Worm (Caenorhabditis elegans) whole organism, mixed stage, embryonic: ENCODE measurements around the gene brc-1.

ENCODE experiments used
- M03D4.4 ChIP-seq: sonication (generic microtip); optimal IDR thresholded peaks from 2 replicates; lab custom pipeline; 2017; ENCODE audit warnings: mild to moderate bottlenecking, missing genetic modification characterization, missing compliant biosample characterization
- bed-3 ChIP-seq: fragments of 200-800 bp; sonication (Bioruptor generic); optimal IDR thresholded peaks from 3 replicates; lab custom pipeline; 2018; ENCODE audit warnings: mild to moderate bottlenecking, missing genetic modification characterization, moderate library complexity, missing compliant biosample characterization
- blmp-1 ChIP-seq: fragments of 150-350 bp; optimal IDR thresholded peaks from 2 replicates; lab custom pipeline; 2014; ENCODE audit warnings: missing biosample characterization, missing genetic modification characterization
- ceh-39 ChIP-seq: fragments of 150-350 bp; optimal IDR thresholded peaks from 2 replicates; lab custom pipeline; 2014; ENCODE audit warnings: missing biosample characterization, missing genetic modification characterization
- ceh-83 ChIP-seq: fragments of 200-800 bp; sonication (Bioruptor generic); optimal IDR thresholded peaks from 2 replicates; lab custom pipeline; 2018; ENCODE audit warnings: mild to moderate bottlenecking, missing genetic modification characterization, missing compliant biosample characterization
- ces-1 ChIP-seq: fragments of 150-350 bp; optimal IDR thresholded peaks from 2 replicates; lab custom pipeline; 2014; ENCODE audit warnings: missing biosample characterization, missing genetic modification reagents, missing genetic modification characterization
- cnd-1 ChIP-seq: fragments of 200-800 bp; sonication (Bioruptor generic); optimal IDR thresholded peaks from 2 replicates; lab custom pipeline; 2018; ENCODE audit warnings: mild to moderate bottlenecking, missing genetic modification characterization, missing compliant biosample characterization
- drap-1 ChIP-seq: fragments of 200-800 bp; sonication (Bioruptor generic); optimal IDR thresholded peaks from 3 replicates; lab custom pipeline; 2018; ENCODE audit warnings: mild to moderate bottlenecking, missing genetic modification characterization, missing compliant biosample characterization
- elt-1 ChIP-seq: sonication (generic microtip); optimal IDR thresholded peaks from 2 replicates; lab custom pipeline; 2017; ENCODE audit warnings: missing genetic modification characterization, mild to moderate bottlenecking, missing compliant biosample characterization, antibody characterized with exemption, moderate library complexity, borderline replicate concordance; ENCODE audit not compliant: insufficient read depth
- elt-3 ChIP-seq: fragments of 150-350 bp; optimal IDR thresholded peaks from 2 replicates; lab custom pipeline; 2014; ENCODE audit warnings: missing biosample characterization, missing genetic modification characterization
- flh-1 ChIP-seq: fragments of 200-800 bp; sonication (Bioruptor generic); optimal IDR thresholded peaks from 2 replicates; lab custom pipeline; 2018; ENCODE audit warnings: mild to moderate bottlenecking, missing genetic modification characterization, moderate library complexity, missing compliant biosample characterization
- ham-2 ChIP-seq: fragments of 200-800 bp; sonication (Bioruptor generic); optimal IDR thresholded peaks from 2 replicates; lab custom pipeline; 2018; ENCODE audit warnings: mild to moderate bottlenecking, missing genetic modification characterization, missing compliant biosample characterization
- hlh-1 ChIP-seq: fragments of 150-350 bp; optimal IDR thresholded peaks from 2 replicates; lab custom pipeline; 2014; ENCODE audit warnings: missing biosample characterization, missing genetic modification reagents, missing genetic modification characterization
- lin-13 ChIP-seq: fragments of 150-350 bp; optimal IDR thresholded peaks from 2 replicates; lab custom pipeline; 2014; ENCODE audit warnings: missing biosample characterization, missing genetic modification characterization
- lin-32 ChIP-seq: fragments of 200-800 bp; sonication (Bioruptor generic); optimal IDR thresholded peaks from 2 replicates; lab custom pipeline; 2018; ENCODE audit warnings: mild to moderate bottlenecking, missing genetic modification characterization, missing compliant biosample characterization
- mab-5 ChIP-seq: fragments of 150-350 bp; optimal IDR thresholded peaks from 2 replicates; lab custom pipeline; 2014; ENCODE audit warnings: missing biosample characterization, missing genetic modification characterization
- mep-1 ChIP-seq: fragments of 150-350 bp; optimal IDR thresholded peaks from 2 replicates; lab custom pipeline; 2017; ENCODE audit warnings: missing biosample characterization, missing genetic modification reagents, missing genetic modification characterization, inconsistent platforms
- mls-2 ChIP-seq: sonication (generic microtip); optimal IDR thresholded peaks from 2 replicates; lab custom pipeline; 2016; ENCODE audit warnings: mild to moderate bottlenecking, missing genetic modification characterization, moderate library complexity, missing compliant biosample characterization
- nhr-12 ChIP-seq: fragments of 150-350 bp; optimal IDR thresholded peaks from 2 replicates; lab custom pipeline; 2014; ENCODE audit warnings: missing biosample characterization, missing genetic modification characterization
- nhr-2 ChIP-seq: fragments of 150-350 bp; optimal IDR thresholded peaks from 2 replicates; lab custom pipeline; 2014; ENCODE audit warnings: missing biosample characterization, missing genetic modification characterization
- nhr-237 ChIP-seq: fragments of 150-350 bp; optimal IDR thresholded peaks from 2 replicates; lab custom pipeline; 2014; ENCODE audit warnings: missing biosample characterization, missing genetic modification characterization
- nhr-28 ChIP-seq: fragments of 150-350 bp; optimal IDR thresholded peaks from 2 replicates; lab custom pipeline; 2014; ENCODE audit warnings: missing biosample characterization, missing genetic modification characterization
- nhr-76 ChIP-seq: sonication (generic microtip); optimal IDR thresholded peaks from 2 replicates; lab custom pipeline; 2017; ENCODE audit warnings: missing biosample characterization, missing genetic modification characterization
- pha-4 ChIP-seq: fragments of 150-350 bp; optimal IDR thresholded peaks from 2 replicates; lab custom pipeline; 2018; ENCODE audit warnings: missing biosample characterization, missing genetic modification reagents, missing genetic modification characterization
- sem-2 ChIP-seq: fragments of 200-800 bp; sonication (Bioruptor generic); optimal IDR thresholded peaks from 2 replicates; lab custom pipeline; 2018; ENCODE audit warnings: mild to moderate bottlenecking, missing genetic modification characterization, missing compliant biosample characterization
- snpc-4 ChIP-seq: fragments of 150-350 bp; optimal IDR thresholded peaks from 2 replicates; lab custom pipeline; 2014; ENCODE audit warnings: missing biosample characterization, missing genetic modification characterization
- tbx-8 ChIP-seq: fragments of 200-800 bp; sonication (Bioruptor generic); optimal IDR thresholded peaks from 2 replicates; lab custom pipeline; 2018; ENCODE audit warnings: mild to moderate bottlenecking, missing genetic modification characterization, moderate library complexity, missing compliant biosample characterization
- unc-120 ChIP-seq: sonication (generic microtip); optimal IDR thresholded peaks from 2 replicates; lab custom pipeline; 2017; ENCODE audit warnings: missing genetic modification characterization, missing compliant biosample characterization; ENCODE audit not compliant: poor library complexity, severe bottlenecking
- unc-39 ChIP-seq: fragments of 150-350 bp; optimal IDR thresholded peaks from 2 replicates; lab custom pipeline; 2014; ENCODE audit warnings: missing biosample characterization, missing genetic modification characterization
- unc-62 ChIP-seq: fragments of 150-350 bp; optimal IDR thresholded peaks from 2 replicates; lab custom pipeline; 2014; ENCODE audit warnings: missing biosample characterization, missing genetic modification reagents, missing genetic modification characterization
- ztf-11 ChIP-seq: fragments of 150-350 bp; optimal IDR thresholded peaks from 2 replicates; lab custom pipeline; 2014; ENCODE audit warnings: missing biosample characterization, missing genetic modification characterization

brc-1 gene

ce11 chrIII:3812369-3812993 is 50.3 kb downstream of the brc-1 start:
- TF ChIP-seq mep-1 (tag; lab: Kevin White, UChicago) (no peak), ham-2 (GFP tag; lab: Kevin White, UChicago) (no peak), nhr-2 (tag; lab: Kevin White, UChicago) (no peak), ceh-39 (tag; lab: Kevin White, UChicago) (no peak), tbx-8 (no peak), cnd-1 (tag; lab: Kevin White, UChicago) (no peak), unc-39 (tag; lab: Kevin White, UChicago) (no peak), unc-62 (GFP tag; lab: Kevin White, UChicago) (no peak), flh-1 (no peak), blmp-1 (tag; lab: Kevin White, UChicago) (no peak), snpc-4 (tag; lab: Kevin White, UChicago) (no peak), drap-1 (GFP tag; lab: Kevin White, UChicago) (no peak), M03D4.4 (tag; lab: Kevin White, UChicago) (no peak), ces-1 (GFP tag; lab: Kevin White, UChicago) (no peak), unc-120 (tag; lab: Kevin White, UChicago) (no peak), mls-2 (tag; lab: Kevin White, UChicago) (no peak)

ce11 chrIII:3811375-3811924 is 51.3 kb downstream of the brc-1 start:
- TF ChIP-seq nhr-237 (tag; lab: Kevin White, UChicago) = no peak
- TF ChIP-seq flh-1 = no peak
- no peak for TF ChIP-seq nhr-2 (tag; lab: Kevin White, UChicago)
- TF ChIP-seq nhr-76 (tag; lab: Kevin White, UChicago) = no peak
- no peak for TF ChIP-seq unc-39 (tag; lab: Kevin White, UChicago)
- no peak for TF ChIP-seq lin-32 (GFP tag; lab: Kevin White, UChicago)
- TF ChIP-seq unc-62 (GFP tag; lab: Kevin White, UChicago) = no peak
- TF ChIP-seq mab-5 = no peak
- TF ChIP-seq blmp-1 (tag; lab: Kevin White, UChicago) = no peak
- no peak for TF ChIP-seq elt-1 (tag; lab: Kevin White, UChicago)
- TF ChIP-seq mls-2 (tag; lab: Kevin White, UChicago) = no peak

- TF ChIP-seq unc-62 (GFP tag; lab: Kevin White, UChicago) (no peak), nhr-2 (tag; lab: Kevin White, UChicago) (no peak), nhr-12 (no peak), ceh-83 (GFP tag; lab: Kevin White, UChicago) (no peak), nhr-76 (tag; lab: Kevin White, UChicago) (no peak), elt-3 (no peak), ceh-39 (tag; lab: Kevin White, UChicago) (no peak), sem-2 (GFP tag; lab: Kevin White, UChicago) (no peak), M03D4.4 (tag; lab: Kevin White, UChicago) (no peak), flh-1 (no peak), blmp-1 (tag; lab: Kevin White, UChicago) (no peak), lin-13 (no peak), cnd-1 (tag; lab: Kevin White, UChicago) (no peak), elt-1 (tag; lab: Kevin White, UChicago) (no peak), pha-4 (tag; lab: Kevin White, UChicago) (no peak), mls-2 (tag; lab: Kevin White, UChicago) (no peak), ces-1 (GFP tag; lab: Kevin White, UChicago) (no peak)
Measured at ce11 chrIII:3809008-3809407, 53.8 kb downstream of the brc-1 start, which contains the start of gene toh-1. Gene toh-1 (minus strand): TSS chrIII:3809030.

- TF ChIP-seq ztf-11 (tag; lab: Kevin White, UChicago) = no peak
- peak; percentile 60 for TF ChIP-seq blmp-1 (tag; lab: Kevin White, UChicago)
- TF ChIP-seq elt-3 = no peak
Measured at ce11 chrIII:3807590-3807989, 55.2 kb downstream of the brc-1 start.

ce11 chrIII:3806883-3807282 is 55.9 kb downstream of the brc-1 start:
- TF ChIP-seq ceh-83 (GFP tag; lab: Kevin White, UChicago) = no peak
- TF ChIP-seq mep-1 (tag; lab: Kevin White, UChicago) = no peak
- TF ChIP-seq nhr-2 (tag; lab: Kevin White, UChicago) = no peak
- no peak for TF ChIP-seq snpc-4 (tag; lab: Kevin White, UChicago)
- TF ChIP-seq hlh-1 (tag; lab: Kevin White, UChicago) = no peak
- no peak for TF ChIP-seq unc-39 (tag; lab: Kevin White, UChicago)
- no peak for TF ChIP-seq lin-32 (GFP tag; lab: Kevin White, UChicago)
- TF ChIP-seq elt-1 (tag; lab: Kevin White, UChicago) = no peak
- no peak for TF ChIP-seq M03D4.4 (tag; lab: Kevin White, UChicago)
- no peak for TF ChIP-seq sem-2 (GFP tag; lab: Kevin White, UChicago)
- TF ChIP-seq nhr-28 (tag; lab: Kevin White, UChicago) = no peak
- no peak for TF ChIP-seq tbx-8
- no peak for TF ChIP-seq mab-5
- TF ChIP-seq ces-1 (GFP tag; lab: Kevin White, UChicago) = no peak
- no peak for TF ChIP-seq bed-3 (GFP tag; lab: Kevin White, UChicago)
- no peak for TF ChIP-seq unc-62 (GFP tag; lab: Kevin White, UChicago)
- TF ChIP-seq ceh-39 (tag; lab: Kevin White, UChicago) = no peak
- no peak for TF ChIP-seq drap-1 (GFP tag; lab: Kevin White, UChicago)
- TF ChIP-seq flh-1 = no peak
- TF ChIP-seq mls-2 (tag; lab: Kevin White, UChicago) = no peak
